Worm (Caenorhabditis elegans): ENCODE measurements around the gene reps-1.

reps-1 gene

DNA sequence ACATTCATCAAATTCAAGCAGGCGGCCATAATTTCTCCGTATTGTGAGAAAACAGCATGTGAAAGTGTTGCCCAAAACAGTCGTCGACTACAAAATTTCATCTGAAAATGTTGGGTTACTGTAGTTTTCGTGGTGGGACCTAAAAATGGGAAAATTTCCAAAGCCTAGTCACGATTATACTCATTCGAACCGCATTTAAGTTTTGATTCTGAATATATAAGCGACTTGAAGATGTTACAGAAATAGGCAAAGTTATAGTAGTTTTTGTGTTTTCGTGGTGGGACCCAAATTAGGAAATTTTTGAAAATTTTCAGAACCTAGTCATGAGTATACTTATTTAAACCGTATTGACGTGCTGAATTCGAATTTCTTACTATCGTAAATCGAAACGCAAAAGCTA, 12.4 kb downstream of the reps-1 start, which contains the start of gene Y39B6A.41:
TSS of gene Y39B6A.41 (minus strand) at position 101 of the 400 bp plus-strand sequence.
- TF ChIP-seq nhr-11 (tag; optimal IDR thresholded peaks at IDR 0.05) (no peak), vab-7 (GFP tag; IDR thresholded peaks at IDR 0.05) (no peak)

DNA sequence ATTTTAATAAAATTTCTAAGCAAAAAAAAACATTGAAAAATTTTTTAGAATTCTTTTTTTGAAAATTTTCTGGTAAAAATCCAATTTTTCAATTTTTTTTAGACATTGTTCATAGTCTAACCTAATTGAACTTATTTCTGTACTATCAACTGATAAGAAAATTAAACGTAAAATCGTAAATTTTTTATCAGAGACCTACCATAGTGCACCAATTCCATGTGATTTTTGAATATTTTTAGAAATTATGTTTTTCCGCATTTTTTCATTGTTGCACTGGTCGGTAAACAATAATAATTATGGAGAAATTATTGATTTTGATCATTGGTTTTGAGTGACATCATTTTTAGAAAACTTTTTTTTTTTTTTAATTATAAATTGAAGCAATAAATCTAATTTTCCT, 13.8 kb downstream of the reps-1 start:
- TF ChIP-seq ztf-11 (tag; optimal IDR thresholded peaks at IDR 0.05): no peak
- no peak for TF ChIP-seq daf-16 (GFP tag; optimal IDR thresholded peaks at IDR 0.05)
- TF ChIP-seq daf-16 (tag; optimal IDR thresholded peaks at IDR 0.05): peak; percentile 61
- no peak for TF ChIP-seq daf-12 (tag; optimal IDR thresholded peaks at IDR 0.05)
- TF ChIP-seq dmd-8 (GFP tag; IDR thresholded peaks at IDR 0.05): no peak
- no peak for TF ChIP-seq ZK337.2 (GFP tag; IDR thresholded peaks at IDR 0.05)
- TF ChIP-seq php-3 (GFP tag; IDR thresholded peaks at IDR 0.05): no peak

DNA sequence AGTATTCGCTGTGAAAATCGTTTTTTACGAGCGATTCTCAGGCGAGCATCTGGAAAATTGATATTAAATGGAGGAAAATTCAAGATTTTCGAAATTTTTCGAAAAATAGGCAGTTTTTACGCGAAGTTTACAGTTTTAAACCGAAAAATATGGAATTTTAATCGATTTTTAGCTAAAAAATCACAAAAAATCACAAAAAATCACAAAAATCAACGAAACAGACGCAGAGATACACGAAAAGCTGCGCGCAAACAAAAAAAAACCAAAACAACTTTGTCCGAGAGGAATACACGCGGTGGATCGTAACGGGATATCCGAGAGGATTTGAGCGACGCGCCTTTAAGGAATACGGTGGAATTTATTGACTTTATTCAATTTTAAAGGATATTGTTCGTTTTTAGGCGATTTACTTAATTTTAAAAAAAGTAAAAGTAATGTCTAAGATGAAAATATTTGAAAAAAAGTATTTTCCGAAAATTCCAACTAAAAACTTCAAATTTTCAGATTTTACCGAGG, 20.7 kb downstream of the reps-1 start, which contains the start of gene Y39B6A.42:
TSS of gene Y39B6A.42 (minus strand) at position 51 of the 516 bp plus-strand sequence.
- no peak for TF ChIP-seq lir-3 (tag; optimal IDR thresholded peaks at IDR 0.05)
- peak; percentile 13 for TF ChIP-seq F49E8.2 (tag; optimal IDR thresholded peaks at IDR 0.05; ENCODE audit: borderline replicate concordance)
- TF ChIP-seq lin-38 (GFP tag; IDR thresholded peaks at IDR 0.05): peak; percentile 37; the same call in 1 of the 2 replicates
- no peak for TF ChIP-seq unc-130 (GFP tag; optimal IDR thresholded peaks at IDR 0.05)

DNA sequence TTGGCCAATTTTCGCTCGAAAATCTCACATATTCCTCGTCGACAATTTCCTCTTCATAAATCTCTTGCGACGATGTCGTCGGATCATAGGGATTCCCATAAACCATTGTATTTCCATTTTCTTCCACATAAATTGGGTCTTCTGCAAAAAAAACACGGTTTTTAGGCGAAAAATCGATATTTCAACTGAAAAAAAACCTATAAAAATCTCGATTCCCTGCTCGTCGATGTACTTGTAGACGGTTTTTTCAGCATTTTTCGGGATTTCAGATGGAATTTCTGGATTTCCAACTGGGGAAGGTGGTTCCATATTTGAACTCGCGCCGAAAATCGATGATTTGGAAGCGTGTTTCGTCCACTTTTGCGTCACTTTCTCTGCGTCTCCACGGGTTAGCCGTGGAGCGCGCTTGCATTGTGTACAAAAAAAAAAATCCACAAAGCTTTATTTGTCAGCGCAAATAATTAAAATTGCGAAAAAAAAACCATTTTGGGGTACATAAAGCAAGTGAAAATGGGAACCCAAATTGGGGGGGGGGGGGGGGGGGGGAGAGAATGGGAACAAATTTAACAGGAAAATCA, 22.7 kb downstream of the reps-1 start, which contains the start of gene Y39B6A.43:
TSS of gene Y39B6A.43 (minus strand) at position 351 of the 578 bp plus-strand sequence.
- TF ChIP-seq gei-8 (GFP tag; optimal IDR thresholded peaks at IDR 0.05) (peak; percentile 24), set-16 (GFP tag; IDR thresholded peaks at IDR 0.05) (peak; percentile 64), zip-11 (GFP tag; IDR thresholded peaks at IDR 0.05) (no peak), aha-1 (tag) (peak; percentile 93), nhr-42 (GFP tag; IDR thresholded peaks at IDR 0.05) (peak; percentile 96), ceh-32 (tag; optimal IDR thresholded peaks at IDR 0.05; ENCODE audit: poor library complexity) (peak; percentile 31), tra-1 (GFP tag; IDR thresholded peaks at IDR 0.05) (peak; percentile 97), daf-19 (GFP tag; conservative IDR thresholded peaks at IDR 0.05) (no peak), F44E2.7 (GFP tag; IDR thresholded peaks at IDR 0.05) (peak; percentile 81; the same call in 1 of the 2 replicates), pqm-1 (tag; optimal IDR thresholded peaks at IDR 0.05) (peak; percentile 11), daf-16 (GFP tag; optimal IDR thresholded peaks at IDR 0.05) (peak; percentile 39 to 53), daf-16 (tag; optimal IDR thresholded peaks at IDR 0.05) (peak; percentile 91), zag-1 (tag; optimal IDR thresholded peaks at IDR 0.05) (peak; percentile 60), mes-2 (tag; optimal IDR thresholded peaks at IDR 0.05; ENCODE audit: poor library complexity, severe bottlenecking) (peak; percentile 98), nhr-10 (tag; optimal IDR thresholded peaks at IDR 0.05) (no peak), unc-130 (GFP tag; optimal IDR thresholded peaks at IDR 0.05) (peak; percentile 93), Y75B8A.6 (GFP tag; IDR thresholded peaks at IDR 0.05) (peak; percentile 87), dmd-9 (GFP tag; IDR thresholded peaks at IDR 0.05) (peak; percentile 96), ctbp-1 (GFP tag; IDR thresholded peaks at IDR 0.05) (peak; percentile 95), fkh-10 (GFP tag; optimal IDR thresholded peaks at IDR 0.05) (peak; percentile 78), ztf-7 (tag; optimal IDR thresholded peaks at IDR 0.05) (peak; percentile 73), jun-1 (tag; optimal IDR thresholded peaks at IDR 0.05) (peak; percentile 92), hlh-30 (tag; optimal IDR thresholded peaks at IDR 0.05; ENCODE audit: insufficient read depth) (peak; percentile 90), mdl-1 (tag; optimal IDR thresholded peaks at IDR 0.05) (peak in 1 of 2 experiments; percentile 58), ces-1 (GFP tag; optimal IDR thresholded peaks at IDR 0.05) (peak; percentile 78), spr-3 (GFP tag; optimal IDR thresholded peaks at IDR 0.05) (peak; percentile 95), lin-13 (GFP tag; optimal IDR thresholded peaks at IDR 0.05) (peak; percentile 99), mep-1 (tag; optimal IDR thresholded peaks at IDR 0.05) (peak; percentile 98), hlh-11 (tag; optimal IDR thresholded peaks at IDR 0.05) (peak; percentile 94), lin-29 (GFP tag; IDR thresholded peaks at IDR 0.05) (peak; percentile 96), dmd-8 (GFP tag; IDR thresholded peaks at IDR 0.05) (peak; percentile 80; the same call in 1 of the 2 replicates), saeg-2 (GFP tag; IDR thresholded peaks at IDR 0.05) (peak; percentile 92), Y5F2A.4 (GFP tag; optimal IDR thresholded peaks at IDR 0.05) (peak; percentile 80), lin-38 (GFP tag; IDR thresholded peaks at IDR 0.05) (peak; percentile 100), T26A8.4 (GFP tag; IDR thresholded peaks at IDR 0.05) (peak; percentile 97), lir-3 (tag; optimal IDR thresholded peaks at IDR 0.05) (peak; percentile 24)
